Worm (Caenorhabditis elegans) whole organism, L1 larva: ENCODE measurements around the gene ZK637.14.
"Not testable (repeated sequence)": the region's sequence is repeated elsewhere in the genome, so short reads cannot be mapped to it uniquely, and the experiment has no call there.

ENCODE experiments used
- C04F5.9 ChIP-seq: sonication (generic microtip); optimal IDR thresholded peaks from 2 replicates; lab custom pipeline; 2016; ENCODE audit warnings: missing genetic modification characterization, missing compliant biosample characterization
- Y116A8C.19 ChIP-seq: sonication (generic microtip); optimal IDR thresholded peaks from 2 replicates; lab custom pipeline; 2016; ENCODE audit warnings: missing compliant biosample characterization, missing genetic modification characterization, borderline replicate concordance
- ceh-63 ChIP-seq: fragments of 200-800 bp; sonication (Bioruptor generic); optimal IDR thresholded peaks from 2 replicates; lab custom pipeline; 2018; ENCODE audit warnings: mild to moderate bottlenecking, missing genetic modification characterization, missing compliant biosample characterization
- ceh-8 ChIP-seq: fragments of 200-800 bp; sonication (Bioruptor generic); optimal IDR thresholded peaks from 2 replicates; lab custom pipeline; 2018; ENCODE audit warnings: mild to moderate bottlenecking, missing genetic modification characterization, moderate library complexity, missing compliant biosample characterization
- ceh-90 ChIP-seq: sonication (generic microtip); optimal IDR thresholded peaks from 2 replicates; lab custom pipeline; 2016; ENCODE audit warnings: missing genetic modification characterization, missing compliant biosample characterization
- dpl-1 ChIP-seq, 3 experiments: fragments of 150-350 bp in 2 of 3; sonication (generic microtip) in 1 of 3; optimal IDR thresholded peaks; 2 replicates each; lab custom pipeline; 2014 to 2017; ENCODE audit warnings: missing biosample characterization in 3 of 3, missing genetic modification characterization in 3 of 3, missing genetic modification reagents in 3 of 3
- efl-1 ChIP-seq, 4 experiments: fragments of 150-350 bp; optimal IDR thresholded peaks in 3 of 4; peaks in 1 of 4; 1 replicate in 1 of 4; 2 replicates in 3 of 4; lab custom pipeline; 2014; ENCODE audit warnings: missing biosample characterization in 2 of 4, missing genetic modification characterization in 2 of 4, missing genetic modification reagents in 2 of 4
- efl-3 ChIP-seq: fragments of 200-800 bp; sonication (Bioruptor generic); optimal IDR thresholded peaks from 2 replicates; lab custom pipeline; 2018; ENCODE audit warnings: mild to moderate bottlenecking, missing genetic modification characterization, missing compliant biosample characterization
- egl-13 ChIP-seq: sonication (generic microtip); optimal IDR thresholded peaks from 2 replicates; lab custom pipeline; 2016; ENCODE audit warnings: missing genotype, missing genetic modification reagents, missing genetic modification characterization, missing compliant biosample characterization
- elt-2 ChIP-seq: sonication (generic microtip); optimal IDR thresholded peaks from 2 replicates; lab custom pipeline; 2016; ENCODE audit warnings: missing genetic modification characterization, mild to moderate bottlenecking, inconsistent platforms, missing compliant biosample characterization, missing genetic modification reagents
- ets-5 ChIP-seq: fragments of 200-800 bp; sonication (Bioruptor generic); IDR thresholded peaks from 2 replicates; pipeline ENCODE4 v1.3.6; 2022; ENCODE audit warnings: missing genetic modification characterization, missing compliant biosample characterization
- fkh-4 ChIP-seq: sonication (generic microtip); optimal IDR thresholded peaks from 2 replicates; lab custom pipeline; 2016; ENCODE audit warnings: missing compliant biosample characterization, missing genetic modification characterization, borderline replicate concordance
- grh-1 ChIP-seq: fragments of 200-800 bp; sonication (Bioruptor generic); IDR thresholded peaks from 2 replicates; pipeline ENCODE4 v1.3.6; 2022; ENCODE audit warnings: missing genetic modification reagents, missing genetic modification characterization, missing compliant biosample characterization
- hlh-4 ChIP-seq: sonication (generic microtip); optimal IDR thresholded peaks from 2 replicates; lab custom pipeline; 2016; ENCODE audit warnings: mild to moderate bottlenecking, missing genetic modification characterization, missing compliant biosample characterization
- lin-13 ChIP-seq: fragments of 150-350 bp; optimal IDR thresholded peaks from 2 replicates; lab custom pipeline; 2014; ENCODE audit warnings: missing biosample characterization, missing genetic modification reagents, missing genetic modification characterization
- lin-14 ChIP-seq: fragments of 200-800 bp; sonication (Bioruptor generic); optimal IDR thresholded peaks from 2 replicates; lab custom pipeline; 2018; ENCODE audit warnings: mild to moderate bottlenecking, missing genetic modification characterization, moderate library complexity, missing compliant biosample characterization
- lin-35 ChIP-seq, 2 experiments: fragments of 150-350 bp; optimal IDR thresholded peaks; 2 replicates each; lab custom pipeline; 2014; ENCODE audit warnings: missing biosample characterization in 2 of 2, missing genetic modification characterization in 2 of 2, missing genetic modification reagents in 2 of 2
- lir-3 ChIP-seq: sonication (generic microtip); optimal IDR thresholded peaks from 2 replicates; lab custom pipeline; 2016; ENCODE audit warnings: mild to moderate bottlenecking, missing genetic modification characterization, moderate library complexity, missing compliant biosample characterization; ENCODE audit not compliant: poor library complexity
- lsy-2 ChIP-seq, 2 experiments: fragments of 150-350 bp; optimal IDR thresholded peaks; 2 replicates each; lab custom pipeline; 2014; ENCODE audit warnings: missing biosample characterization in 2 of 2, missing genetic modification characterization in 2 of 2
- mab-9 ChIP-seq: fragments of 200-800 bp; sonication (Bioruptor generic); IDR thresholded peaks from 2 replicates; pipeline ENCODE4 v1.3.6; 2022; ENCODE audit warnings: missing genetic modification reagents, missing genetic modification characterization, missing compliant biosample characterization
- mdl-1 ChIP-seq, 2 experiments: fragments of 150-350 bp; optimal IDR thresholded peaks; 2 replicates each; lab custom pipeline; 2014 to 2017; ENCODE audit warnings: missing biosample characterization in 2 of 2, missing genetic modification characterization in 2 of 2, inconsistent platforms in 1 of 2
- mef-2 ChIP-seq: fragments of 150-350 bp; optimal IDR thresholded peaks from 2 replicates; lab custom pipeline; 2014; ENCODE audit warnings: missing biosample characterization, missing genetic modification characterization
- nhr-20 ChIP-seq: sonication (generic microtip); optimal IDR thresholded peaks from 2 replicates; lab custom pipeline; 2016; ENCODE audit warnings: mild to moderate bottlenecking, missing genetic modification characterization, missing compliant biosample characterization
- nhr-237 ChIP-seq: fragments of 150-350 bp; optimal IDR thresholded peaks from 2 replicates; lab custom pipeline; 2014; ENCODE audit warnings: missing biosample characterization, missing genetic modification characterization
- nhr-28 ChIP-seq: fragments of 150-350 bp; optimal IDR thresholded peaks from 2 replicates; lab custom pipeline; 2014; ENCODE audit warnings: missing biosample characterization, missing genetic modification characterization
- nhr-77 ChIP-seq: fragments of 150-350 bp; optimal IDR thresholded peaks from 2 replicates; lab custom pipeline; 2014; ENCODE audit warnings: missing biosample characterization, missing genetic modification characterization
- pag-3 ChIP-seq: sonication (generic microtip); optimal IDR thresholded peaks from 2 replicates; lab custom pipeline; 2017; ENCODE audit warnings: missing genetic modification characterization, mild to moderate bottlenecking, missing compliant biosample characterization, antibody characterized with exemption, borderline replicate concordance; ENCODE audit not compliant: insufficient read depth
- pqm-1 ChIP-seq: sonication (generic microtip); optimal IDR thresholded peaks from 3 replicates; lab custom pipeline; 2017; ENCODE audit warnings: missing biosample characterization, missing genetic modification characterization
- rnt-1 ChIP-seq: sonication (generic microtip); optimal IDR thresholded peaks from 2 replicates; lab custom pipeline; 2016; ENCODE audit warnings: mild to moderate bottlenecking, missing genetic modification characterization, moderate library complexity, missing compliant biosample characterization
- snu-23 ChIP-seq: sonication (generic microtip); optimal IDR thresholded peaks from 2 replicates; lab custom pipeline; 2016; ENCODE audit warnings: missing genetic modification characterization, missing compliant biosample characterization
- sptf-1 ChIP-seq: fragments of 150-350 bp; optimal IDR thresholded peaks from 2 replicates; lab custom pipeline; 2014; ENCODE audit warnings: missing biosample characterization, missing genetic modification characterization
- swsn-7 ChIP-seq: sonication (generic microtip); optimal IDR thresholded peaks from 2 replicates; lab custom pipeline; 2016; ENCODE audit warnings: missing genetic modification characterization, missing compliant biosample characterization
- tbx-2 ChIP-seq: sonication (generic microtip); optimal IDR thresholded peaks from 2 replicates; lab custom pipeline; 2016; ENCODE audit warnings: missing genetic modification characterization, missing compliant biosample characterization
- tlp-1 ChIP-seq: fragments of 150-350 bp; optimal IDR thresholded peaks from 2 replicates; lab custom pipeline; 2014; ENCODE audit warnings: missing biosample characterization, missing genetic modification characterization
- unc-130 ChIP-seq: fragments of 150-350 bp; optimal IDR thresholded peaks from 2 replicates; lab custom pipeline; 2017; ENCODE audit warnings: missing biosample characterization, missing genetic modification characterization, inconsistent platforms
- unc-30 ChIP-seq: sonication (generic microtip); optimal IDR thresholded peaks from 2 replicates; lab custom pipeline; 2017; ENCODE audit warnings: missing biosample characterization, missing genetic modification characterization
- unc-62 ChIP-seq: fragments of 150-350 bp; optimal IDR thresholded peaks from 2 replicates; lab custom pipeline; 2014; ENCODE audit warnings: missing biosample characterization, missing genetic modification reagents, missing genetic modification characterization
- unc-98 ChIP-seq: fragments of 200-800 bp; sonication (Bioruptor generic); IDR thresholded peaks from 2 replicates; pipeline ENCODE4 v1.3.6; 2022; ENCODE audit warnings: missing genetic modification characterization, missing compliant biosample characterization
- zag-1 ChIP-seq: fragments of 150-350 bp; optimal IDR thresholded peaks from 2 replicates; lab custom pipeline; 2014; ENCODE audit warnings: missing biosample characterization, missing genetic modification characterization
- zip-4 ChIP-seq: fragments of 200-800 bp; sonication (Bioruptor generic); optimal IDR thresholded peaks from 2 replicates; lab custom pipeline; 2018; ENCODE audit warnings: mild to moderate bottlenecking, missing genetic modification characterization, moderate library complexity, missing compliant biosample characterization
- ztf-11 ChIP-seq, 2 experiments: sonication (generic microtip); optimal IDR thresholded peaks; 2 replicates each; lab custom pipeline; 2016 to 2017; ENCODE audit warnings: missing genetic modification characterization in 2 of 2, missing biosample characterization in 1 of 2, missing compliant biosample characterization in 1 of 2

ZK637.14 gene

ce11 chrIII:8865294-8865766 is 23.6 kb downstream of the ZK637.14 start (continued):
- peak; percentile 69 for TF ChIP-seq grh-1
- peak; percentile 35 for TF ChIP-seq zip-4 (GFP tag; lab: Kevin White, UChicago)
- TF ChIP-seq mdl-1 (tag; optimal IDR thresholded peaks at IDR 0.05; lab: Kevin White, UChicago), result peak in 1 of 2 experiments; percentile 45
- TF ChIP-seq C04F5.9 (tag; lab: Kevin White, UChicago), result peak; percentile 74
- peak; percentile 55 for TF ChIP-seq ceh-8
- TF ChIP-seq nhr-28 (tag; lab: Kevin White, UChicago), result no peak
- peak; percentile 57 to 63 for TF ChIP-seq lin-35 (GFP tag; optimal IDR thresholded peaks at IDR 0.05; lab: Kevin White, UChicago)
- peak; percentile 59 for TF ChIP-seq unc-130 (tag; lab: Kevin White, UChicago)
- no peak for TF ChIP-seq egl-13 (tag; lab: Kevin White, UChicago)
- TF ChIP-seq pqm-1 (tag; lab: Kevin White, UChicago), result no peak
- TF ChIP-seq unc-30 (tag; lab: Kevin White, UChicago), result no peak

- TF ChIP-seq unc-98 (GFP tag; lab: Robert Waterston, UW) (no peak), lin-35 (GFP tag; optimal IDR thresholded peaks at IDR 0.05; lab: Kevin White, UChicago) (no peak), efl-1 (optimal IDR thresholded peaks at IDR 0.05; lab: Kevin White, UChicago) (no peak), efl-1 (GFP tag; optimal IDR thresholded peaks at IDR 0.05 in 1 of 2; lab: Kevin White, UChicago) (peak in 1 of 2 experiments; percentile 65)
Observed at ce11 chrIII:8858482-8858881, 30.5 kb downstream of the ZK637.14 start.

DNA sequence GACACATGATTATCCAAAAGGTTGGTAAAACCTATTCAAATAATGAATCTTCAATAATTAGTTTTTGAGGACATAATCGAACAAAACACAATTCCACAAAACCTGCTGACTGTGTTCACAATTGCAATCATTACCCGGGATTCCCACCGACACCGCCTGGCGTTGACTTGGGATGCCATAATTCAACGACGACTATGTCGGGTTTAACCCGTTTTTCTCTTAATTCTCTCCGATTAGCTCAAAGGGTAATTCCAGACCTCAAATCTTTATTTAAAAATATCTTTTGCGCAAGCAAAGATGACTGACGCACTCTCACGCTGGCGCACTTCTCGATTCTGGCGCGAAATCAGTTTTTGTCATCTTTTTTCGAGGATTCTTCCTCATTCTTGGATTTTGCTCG is 36.6 kb downstream of the ZK637.14 start:
- not testable (repeated sequence) for TF ChIP-seq efl-1 (optimal IDR thresholded peaks at IDR 0.05; lab: Kevin White, UChicago)
- TF ChIP-seq efl-1 (GFP tag; optimal IDR thresholded peaks at IDR 0.05 in 1 of 2; lab: Kevin White, UChicago), result peak in 1 of 2 experiments; percentile 77
- TF ChIP-seq, all 84 proteins: peak for 1; not testable (repeated sequence) for 83

DNA sequence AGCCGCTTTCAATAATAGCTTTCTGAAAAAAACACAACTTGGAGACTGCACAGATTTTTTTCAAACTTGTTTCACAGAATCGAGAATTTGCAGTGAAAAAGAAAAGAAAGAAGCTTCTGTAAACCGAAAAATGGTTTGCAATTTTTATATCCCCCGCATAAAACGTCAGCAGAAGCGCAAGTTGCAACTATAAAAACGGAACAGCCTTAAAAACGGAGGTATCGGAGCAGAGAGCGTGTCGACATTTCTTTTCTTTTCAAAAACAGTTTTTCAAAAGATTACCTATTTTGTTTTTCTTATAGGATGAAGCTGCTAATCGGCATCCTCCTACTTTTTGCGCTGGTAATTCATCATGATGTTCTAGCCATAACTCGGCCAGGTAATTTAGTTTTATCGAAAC is 37.0 kb downstream of the ZK637.14 start, which contains the start of gene plg-1:
TSS of gene plg-1 (plus strand) at position 301 of the 400 bp plus-strand sequence.
- TF ChIP-seq nhr-237 (tag; lab: Kevin White, UChicago) (no peak), lir-3 (tag; lab: Kevin White, UChicago) (no peak), mef-2 (tag; lab: Kevin White, UChicago) (no peak), pag-3 (no peak), unc-62 (GFP tag; lab: Kevin White, UChicago) (no peak), elt-2 (tag; lab: Kevin White, UChicago) (no peak), nhr-20 (tag; lab: Kevin White, UChicago) (no peak), lin-13 (GFP tag; lab: Kevin White, UChicago) (no peak), unc-30 (tag; lab: Kevin White, UChicago) (no peak)

DNA sequence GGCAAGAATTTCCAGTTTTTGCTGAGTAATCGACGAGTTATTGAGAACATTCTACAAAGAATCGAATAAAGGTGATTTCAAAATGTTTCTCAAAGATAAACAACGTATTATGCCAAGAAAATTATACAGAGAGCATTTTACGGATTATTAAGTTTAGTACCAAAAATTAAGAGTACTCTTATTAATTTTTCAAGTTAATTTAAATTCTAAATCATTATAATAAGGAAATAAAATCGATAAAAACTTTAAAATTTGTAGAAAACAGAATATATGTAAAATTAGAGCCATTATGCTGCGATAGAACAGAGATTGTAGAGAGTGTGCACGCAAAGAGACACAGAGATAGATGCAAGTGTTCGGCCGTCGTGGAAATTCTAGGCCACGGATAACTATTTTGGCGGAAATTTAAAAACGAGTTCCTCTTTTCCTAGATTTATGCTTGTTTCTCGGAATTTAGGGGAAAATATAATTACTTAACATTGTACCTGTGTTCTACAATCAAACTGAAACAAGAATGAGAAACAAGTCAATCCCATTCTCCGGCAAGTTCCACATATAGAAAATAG is 38.4 kb downstream of the ZK637.14 start, which contains the start of gene F44E2.9:
TSS of gene F44E2.9 (minus strand) at position 51 of the 566 bp plus-strand sequence.
- peak; percentile 69 for TF ChIP-seq swsn-7 (tag; lab: Kevin White, UChicago)
- TF ChIP-seq zag-1 (tag; lab: Kevin White, UChicago), result no peak
- no peak for TF ChIP-seq tlp-1 (tag; lab: Kevin White, UChicago)
- no peak for TF ChIP-seq zip-4 (GFP tag; lab: Kevin White, UChicago)
- peak; percentile 2 for TF ChIP-seq Y116A8C.19
- TF ChIP-seq fkh-4 (tag; lab: Kevin White, UChicago), result peak; percentile 69
- TF ChIP-seq efl-3 (GFP tag; lab: Kevin White, UChicago), result no peak
- TF ChIP-seq C04F5.9 (tag; lab: Kevin White, UChicago), result peak; percentile 69
- no peak for TF ChIP-seq mab-9 (GFP tag; lab: Robert Waterston, UW)
- TF ChIP-seq ets-5, result no peak
- TF ChIP-seq pqm-1 (tag; lab: Kevin White, UChicago), result no peak
- TF ChIP-seq ceh-90 (tag; lab: Kevin White, UChicago), result peak; percentile 88
- peak in 1 of 2 experiments; percentile 78 for TF ChIP-seq ztf-11 (tag; optimal IDR thresholded peaks at IDR 0.05; lab: Kevin White, UChicago)
- no peak for TF ChIP-seq nhr-77 (tag; lab: Kevin White, UChicago)
- TF ChIP-seq rnt-1 (tag; lab: Kevin White, UChicago), result peak; percentile 96
- TF ChIP-seq snu-23, result peak; percentile 73
- peak; percentile 89 to 95 (median 93) for TF ChIP-seq dpl-1 (GFP tag; optimal IDR thresholded peaks at IDR 0.05; lab: Kevin White, UChicago)
- peak; percentile 16 for TF ChIP-seq elt-2 (tag; lab: Kevin White, UChicago)
- peak; percentile 76 to 86 for TF ChIP-seq lsy-2 (tag; optimal IDR thresholded peaks at IDR 0.05; lab: Kevin White, UChicago)
- peak; percentile 77 for TF ChIP-seq tbx-2 (tag; lab: Kevin White, UChicago)
- TF ChIP-seq sptf-1, result no peak
- TF ChIP-seq hlh-4, result no peak
- TF ChIP-seq ceh-63 (GFP tag; lab: Kevin White, UChicago), result no peak
- peak; percentile 91 for TF ChIP-seq lin-14
